Worm (Caenorhabditis elegans): ENCODE measurements around the gene srbc-26.

The srbc-26 gene

ce11 chrV:17159430-17159924, 12.2 kb upstream of the srbc-26 start, which contains the start of gene F40D4.12:
Gene F40D4.12, plus strand, starts transcription at chrV:17159874.
- TF ChIP-seq nhr-6 (tag; optimal IDR thresholded peaks at IDR 0.05) = no peak
- TF ChIP-seq elt-3 (tag; optimal IDR thresholded peaks at IDR 0.05) = no peak
- TF ChIP-seq gmeb-1 (tag; optimal IDR thresholded peaks at IDR 0.05) = no peak
- no peak for TF ChIP-seq nhr-129 (tag; optimal IDR thresholded peaks at IDR 0.05)
- TF ChIP-seq sma-3 (GFP tag; optimal IDR thresholded peaks at IDR 0.05) = no peak
- TF ChIP-seq zag-1 (tag; optimal IDR thresholded peaks at IDR 0.05) = no peak
- no peak for TF ChIP-seq aly-2 (tag; optimal IDR thresholded peaks at IDR 0.05)

- TF ChIP-seq sem-4 (tag; optimal IDR thresholded peaks at IDR 0.05) = no peak
- no peak for TF ChIP-seq nhr-23 (tag; optimal IDR thresholded peaks at IDR 0.05)
- no peak for TF ChIP-seq crh-2 (tag; optimal IDR thresholded peaks at IDR 0.05)
- no peak for TF ChIP-seq R02D3.7 (tag; optimal IDR thresholded peaks at IDR 0.05)
- TF ChIP-seq lin-13 (GFP tag; optimal IDR thresholded peaks at IDR 0.05) = no peak
- no peak for TF ChIP-seq unc-39 (tag; optimal IDR thresholded peaks at IDR 0.05)
- no peak for TF ChIP-seq Y55F3AM.14 (GFP tag; optimal IDR thresholded peaks at IDR 0.05)
- no peak for TF ChIP-seq nhr-129 (tag; optimal IDR thresholded peaks at IDR 0.05)
- no peak for TF ChIP-seq blmp-1 (tag; optimal IDR thresholded peaks at IDR 0.05; ENCODE audit: insufficient read depth)
Measured at ce11 chrV:17165409-17165808, 6.2 kb upstream of the srbc-26 start, which contains the start of gene srh-102. Gene srh-102, minus strand, starts transcription at chrV:17165509.

- TF ChIP-seq ceh-16 (tag; optimal IDR thresholded peaks at IDR 0.05) (no peak), ama-1 (optimal IDR thresholded peaks at IDR 0.05) (no peak), egl-27 (tag; optimal IDR thresholded peaks at IDR 0.05) (no peak), snpc-4 (tag; optimal IDR thresholded peaks at IDR 0.05) (no peak)
Measured at ce11 chrV:17167457-17167856, 4.2 kb upstream of the srbc-26 start, which contains the start of gene srz-66. Gene srz-66, minus strand, starts transcription at chrV:17167557.

- TF ChIP-seq unc-55 (GFP tag; optimal IDR thresholded peaks at IDR 0.05) (no peak), nhr-25 (tag; optimal IDR thresholded peaks at IDR 0.05) (no peak), zag-1 (tag; optimal IDR thresholded peaks at IDR 0.05) (no peak), unc-62 (GFP tag; optimal IDR thresholded peaks at IDR 0.05) (no peak), elt-1 (tag; optimal IDR thresholded peaks at IDR 0.05) (no peak), mab-5 (tag; optimal IDR thresholded peaks at IDR 0.05) (no peak), nhr-129 (tag; optimal IDR thresholded peaks at IDR 0.05) (no peak), ceh-82 (tag; optimal IDR thresholded peaks at IDR 0.05) (no peak), elt-3 (tag; optimal IDR thresholded peaks at IDR 0.05) (no peak), nhr-11 (tag; optimal IDR thresholded peaks at IDR 0.05) (no peak), nhr-237 (tag; optimal IDR thresholded peaks at IDR 0.05) (no peak), nhr-77 (tag; optimal IDR thresholded peaks at IDR 0.05) (no peak), skn-1 (tag; optimal IDR thresholded peaks at IDR 0.05) (no peak), nhr-12 (tag; optimal IDR thresholded peaks at IDR 0.05) (no peak)
Measured at ce11 chrV:17170822-17171221, 829 bp upstream of the srbc-26 start, which contains the start of gene srw-51. Gene srw-51, minus strand, starts transcription at chrV:17170922.

DNA sequence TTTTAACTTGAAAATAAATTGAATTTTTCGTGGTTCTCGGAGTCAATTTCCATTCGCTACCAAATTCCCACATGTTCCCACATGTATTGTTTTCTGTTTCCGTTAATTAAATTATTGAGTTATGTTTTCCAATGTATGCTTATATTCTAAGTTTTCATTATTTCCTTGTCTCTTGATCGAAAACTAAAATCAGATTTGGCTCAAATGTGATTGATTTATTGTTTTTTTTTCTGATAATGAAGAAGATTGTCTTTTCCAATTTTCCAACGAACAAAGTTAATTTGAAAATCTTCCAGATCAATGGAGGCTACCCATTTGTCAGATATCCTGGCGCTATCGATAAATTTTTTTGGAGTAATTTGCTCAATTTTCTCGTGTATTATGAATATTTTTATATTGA, 2.1 kb downstream of the srbc-26 start, which contains the start of gene srbc-25:
Gene srbc-25, plus strand, starts transcription at position 301 of the 400 bp plus-strand sequence.
- TF ChIP-seq ztf-1 (GFP tag; conservative IDR thresholded peaks at IDR 0.05) = no peak
- no peak for TF ChIP-seq ama-1 (optimal IDR thresholded peaks at IDR 0.05)
- no peak for TF ChIP-seq ztf-4 (tag; optimal IDR thresholded peaks at IDR 0.05)
- TF ChIP-seq nhr-77 (tag; optimal IDR thresholded peaks at IDR 0.05) = no peak
- no peak for TF ChIP-seq elt-1 (tag; optimal IDR thresholded peaks at IDR 0.05)
- no peak for TF ChIP-seq alr-1 (tag; optimal IDR thresholded peaks at IDR 0.05)
- no peak for TF ChIP-seq mbf-1 (tag; optimal IDR thresholded peaks at IDR 0.05)
- no peak for TF ChIP-seq zag-1 (tag; optimal IDR thresholded peaks at IDR 0.05)
- no peak for TF ChIP-seq unc-39 (tag; optimal IDR thresholded peaks at IDR 0.05)
- no peak for TF ChIP-seq sma-9 (GFP tag; optimal IDR thresholded peaks at IDR 0.05)
- no peak for TF ChIP-seq sma-9 (tag; optimal IDR thresholded peaks at IDR 0.05)
- no peak for TF ChIP-seq unc-62 (GFP tag; optimal IDR thresholded peaks at IDR 0.05)
- no peak for TF ChIP-seq ceh-16 (tag; optimal IDR thresholded peaks at IDR 0.05)
- no peak for TF ChIP-seq nhr-12 (tag; optimal IDR thresholded peaks at IDR 0.05)
- no peak for TF ChIP-seq nhr-11 (tag; optimal IDR thresholded peaks at IDR 0.05)
- no peak for TF ChIP-seq nhr-10 (tag; optimal IDR thresholded peaks at IDR 0.05)
- TF ChIP-seq unc-55 (GFP tag; optimal IDR thresholded peaks at IDR 0.05) = no peak

Measured in whole organism, L2 larva.